Fruit fly (Drosophila melanogaster): Measurements from ENCODE around the gene CG12746.

DNA sequence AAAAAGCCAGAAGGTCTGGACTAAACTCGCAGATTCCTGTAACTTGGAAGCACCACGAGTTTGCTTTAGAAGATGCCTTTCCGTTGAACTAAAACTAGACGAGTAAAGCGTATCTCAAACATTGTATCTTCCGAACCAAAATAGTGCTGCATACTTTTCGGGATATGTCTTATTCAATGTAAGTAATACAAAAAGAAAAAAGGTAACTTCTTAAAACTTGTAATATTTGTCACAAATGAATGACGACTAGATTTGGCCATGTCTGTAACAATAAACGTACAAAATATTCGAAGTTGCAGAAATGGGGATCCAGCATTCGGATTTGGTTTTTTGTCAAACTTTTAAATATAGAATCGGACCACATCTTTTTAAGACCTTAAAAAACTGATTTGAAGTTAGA, 30.2 kb downstream of the CG12746 start:
- TF ChIP-seq CG16779 (tag; optimal IDR thresholded peaks at IDR 0.05) (no peak), CG34406 (GFP tag; optimal IDR thresholded peaks at IDR 0.05) (no peak), CG4318 (GFP tag; optimal IDR thresholded peaks at IDR 0.05) (no peak), eg (GFP tag; IDR thresholded peaks at IDR 0.05) (0 out of 3 replicates have a peak, but pooled peaks have one; percentile 22), svp (GFP tag) (no peak), CG11902 (GFP tag; optimal IDR thresholded peaks at IDR 0.05) (no peak), Gug (GFP tag; IDR thresholded peaks at IDR 0.05) (no peak), fkh (GFP tag; optimal IDR thresholded peaks at IDR 0.05) (no peak), CG11294 (GFP tag; IDR thresholded peaks at IDR 0.05) (no peak)

Data from whole organism, prepupa.